Fruit fly (Drosophila melanogaster) whole organism, embryonic: ENCODE measurements around the gene CG12009.

Experiments
- Antp ChIP-seq: fragments of 200-800 bp; sonication (Bioruptor generic); optimal IDR thresholded peaks from 3 replicates; lab custom pipeline; 2016; ENCODE audit warnings: missing biosample characterization, missing genetic modification characterization
- C15 ChIP-seq: fragments of 200-800 bp; sonication (Bioruptor generic); IDR thresholded peaks from 3 replicates; pipeline ENCODE4 v1.3.6; 2022; ENCODE audit warnings: missing biosample characterization, missing genetic modification characterization
- CG10431 ChIP-seq: fragments of 200-800 bp; sonication (Bioruptor generic); optimal IDR thresholded peaks from 3 replicates; lab custom pipeline; 2018; ENCODE audit warnings: missing biosample characterization, mild to moderate bottlenecking, missing genetic modification characterization
- CG12942 ChIP-seq: fragments of 200-800 bp; sonication (Bioruptor generic); optimal IDR thresholded peaks from 3 replicates; lab custom pipeline; 2016; ENCODE audit warnings: missing biosample characterization, missing genetic modification characterization
- CG17385 ChIP-seq: fragments of 200-800 bp; sonication (Bioruptor generic); optimal IDR thresholded peaks from 3 replicates; lab custom pipeline; 2018; ENCODE audit warnings: missing biosample characterization, mild to moderate bottlenecking, missing genetic modification characterization
- CG17802 ChIP-seq: fragments of 200-800 bp; sonication (Bioruptor generic); optimal IDR thresholded peaks from 2 replicates; lab custom pipeline; 2018; ENCODE audit warnings: missing biosample characterization, mild to moderate bottlenecking, missing genetic modification characterization, moderate library complexity
- CG17912 ChIP-seq: fragments of 200-800 bp; sonication (Bioruptor generic); optimal IDR thresholded peaks from 2 replicates; lab custom pipeline; 2018; ENCODE audit warnings: missing biosample characterization, mild to moderate bottlenecking, missing genetic modification characterization
- CG1832 ChIP-seq: fragments of 200-800 bp; sonication (Bioruptor generic); optimal IDR thresholded peaks from 2 replicates; lab custom pipeline; 2017; ENCODE audit warnings: missing biosample characterization, mild to moderate bottlenecking, missing genetic modification characterization, inconsistent platforms
- CG18619 ChIP-seq: fragments of 200-800 bp; sonication (Bioruptor generic); optimal IDR thresholded peaks from 3 replicates; lab custom pipeline; 2017; ENCODE audit warnings: missing biosample characterization, mild to moderate bottlenecking, missing genetic modification characterization
- CG3065 ChIP-seq: fragments of 200-800 bp; sonication (Bioruptor generic); optimal IDR thresholded peaks from 2 replicates; lab custom pipeline; 2016; ENCODE audit warnings: missing biosample characterization, missing genetic modification characterization
- CG31441 ChIP-seq: fragments of 200-800 bp; sonication (Bioruptor generic); IDR thresholded peaks from 2 replicates; pipeline ENCODE4 v1.3.6; 2022; ENCODE audit warnings: missing biosample characterization, missing genetic modification characterization
- CG33213 ChIP-seq: fragments of 200-800 bp; sonication (Bioruptor generic); optimal IDR thresholded peaks from 3 replicates; lab custom pipeline; 2016; ENCODE audit warnings: missing biosample characterization, missing genetic modification characterization
- CG34224 ChIP-seq: fragments of 200-800 bp; sonication (Bioruptor generic); IDR thresholded peaks from 3 replicates; pipeline ENCODE4 v1.3.6; 2022; ENCODE audit warnings: missing biosample characterization, missing genetic modification characterization; ENCODE audit not compliant: partially characterized antibody
- CG5180 ChIP-seq: fragments of 200-800 bp; sonication (Bioruptor generic); optimal IDR thresholded peaks from 3 replicates; lab custom pipeline; 2017; ENCODE audit warnings: missing biosample characterization, missing genetic modification characterization, mild to moderate bottlenecking, moderate library complexity, missing genetic modification reagents
- CG6272 ChIP-seq: fragments of 200-800 bp; sonication (Bioruptor generic); IDR thresholded peaks from 2 replicates; pipeline ENCODE4 v1.3.6; 2022; ENCODE audit warnings: missing biosample characterization, missing genetic modification characterization
- CG6654 ChIP-seq: fragments of 200-800 bp; sonication (Bioruptor generic); optimal IDR thresholded peaks from 2 replicates; lab custom pipeline; 2017; ENCODE audit warnings: missing biosample characterization, mild to moderate bottlenecking, missing genetic modification characterization
- CG6813 ChIP-seq: fragments of 200-800 bp; sonication (Bioruptor generic); optimal IDR thresholded peaks from 2 replicates; lab custom pipeline; 2017; ENCODE audit warnings: missing biosample characterization, missing genetic modification characterization, mild to moderate bottlenecking, moderate library complexity, missing genetic modification reagents
- CG7786 ChIP-seq: fragments of 200-800 bp; sonication (Bioruptor generic); optimal IDR thresholded peaks from 2 replicates; lab custom pipeline; 2016; ENCODE audit warnings: missing biosample characterization, missing genetic modification characterization
- CG8478 ChIP-seq: fragments of >200 bp; optimal IDR thresholded peaks from 2 replicates; lab custom pipeline; 2018
- CG9609 ChIP-seq: fragments of 200-800 bp; sonication (Bioruptor generic); optimal IDR thresholded peaks from 3 replicates; lab custom pipeline; 2016; ENCODE audit warnings: missing biosample characterization, missing genetic modification characterization
- CG9797 ChIP-seq: fragments of 200-800 bp; sonication (Bioruptor generic); optimal IDR thresholded peaks from 3 replicates; lab custom pipeline; 2018; ENCODE audit warnings: missing biosample characterization, mild to moderate bottlenecking, missing genetic modification characterization
- Doc3 ChIP-seq: fragments of 200-800 bp; sonication (Bioruptor generic); IDR thresholded peaks from 3 replicates; pipeline ENCODE4 v1.3.6; 2022; ENCODE audit warnings: missing biosample characterization, missing genetic modification characterization; ENCODE audit not compliant: partially characterized antibody
- Dref ChIP-seq: fragments of 200-800 bp; sonication (Bioruptor generic); IDR thresholded peaks from 2 replicates; pipeline ENCODE4 v1.3.6; 2022; ENCODE audit warnings: missing biosample characterization, missing genetic modification characterization
- E2f1 ChIP-seq: fragments of 200-800 bp; sonication (Bioruptor generic); IDR thresholded peaks from 2 replicates; pipeline ENCODE4 v1.3.6; 2022; ENCODE audit warnings: missing biosample characterization, missing genetic modification characterization
- Ets97D ChIP-seq: fragments of 200-800 bp; sonication (Bioruptor generic); optimal IDR thresholded peaks from 3 replicates; lab custom pipeline; 2016; ENCODE audit warnings: missing biosample characterization, missing genetic modification characterization
- Fer1 ChIP-seq: fragments of 200-800 bp; sonication (Bioruptor generic); optimal IDR thresholded peaks from 2 replicates; lab custom pipeline; 2017; ENCODE audit warnings: missing biosample characterization, mild to moderate bottlenecking, missing genetic modification characterization
- Gug ChIP-seq: fragments of 200-800 bp; sonication (Bioruptor generic); IDR thresholded peaks from 4 replicates; pipeline ENCODE4 v1.3.6; 2022; ENCODE audit warnings: missing biosample characterization, missing genetic modification characterization
- H2.0 ChIP-seq: fragments of 200-800 bp; sonication (Bioruptor generic); IDR thresholded peaks from 2 replicates; pipeline ENCODE4 v1.3.6; 2022; ENCODE audit warnings: missing biosample characterization, missing genetic modification characterization
- Hr3 ChIP-seq: fragments of 200-800 bp; sonication (Bioruptor generic); optimal IDR thresholded peaks from 3 replicates; lab custom pipeline; 2016; ENCODE audit warnings: missing biosample characterization, missing genetic modification characterization
- Optix ChIP-seq: fragments of 200-800 bp; sonication (Bioruptor generic); IDR thresholded peaks from 3 replicates; pipeline ENCODE4 v1.3.6; 2022; ENCODE audit warnings: missing biosample characterization, missing genetic modification characterization
- Sox102F ChIP-seq: fragments of 200-800 bp; sonication (Bioruptor generic); optimal IDR thresholded peaks from 2 replicates; lab custom pipeline; 2018; ENCODE audit warnings: missing biosample characterization, mild to moderate bottlenecking, missing genetic modification characterization, moderate library complexity
- Sry-β ChIP-seq: fragments of 200-800 bp; sonication (Bioruptor generic); optimal IDR thresholded peaks from 2 replicates; lab custom pipeline; 2018; ENCODE audit warnings: missing biosample characterization, mild to moderate bottlenecking, missing genetic modification characterization, moderate library complexity
- Trl ChIP-seq, 3 experiments: fragments of >200 bp in 2 of 3; fragments of 200-800 bp in 1 of 3; sonication (Bioruptor generic) in 1 of 3; optimal IDR thresholded peaks; 2 replicates in 1 of 3; 3 replicates in 2 of 3; lab custom pipeline; 2016 to 2017; ENCODE audit warnings: missing biosample characterization in 1 of 3, missing genetic modification characterization in 1 of 3
- amos ChIP-seq: fragments of 200-800 bp; sonication (Bioruptor generic); IDR thresholded peaks from 2 replicates; pipeline ENCODE4 v1.3.6; 2022; ENCODE audit warnings: missing biosample characterization, missing genetic modification characterization; ENCODE audit not compliant: partially characterized antibody
- ase ChIP-seq: fragments of 200-800 bp; sonication (Bioruptor generic); IDR thresholded peaks from 3 replicates; pipeline ENCODE4 v1.3.6; 2022; ENCODE audit warnings: missing biosample characterization, missing genetic modification characterization
- grau ChIP-seq: fragments of 200-800 bp; optimal IDR thresholded peaks from 3 replicates; lab custom pipeline; 2019; ENCODE audit warnings: missing biosample characterization, mild to moderate bottlenecking, missing genetic modification characterization, moderate library complexity
- ham ChIP-seq: fragments of 200-800 bp; sonication (Bioruptor generic); IDR thresholded peaks from 2 replicates; pipeline ENCODE4 v1.3.6; 2022; ENCODE audit warnings: missing biosample characterization, missing genetic modification characterization
- hb ChIP-seq: fragments of 200-800 bp; sonication (Bioruptor generic); IDR thresholded peaks from 3 replicates; pipeline ENCODE4 v1.3.6; 2022; ENCODE audit warnings: missing biosample characterization, missing genetic modification characterization; ENCODE audit not compliant: partially characterized antibody
- jumu ChIP-seq: fragments of 200-800 bp; sonication (Bioruptor generic); optimal IDR thresholded peaks from 3 replicates; lab custom pipeline; 2016; ENCODE audit warnings: missing biosample characterization, missing genetic modification characterization
- lilli ChIP-seq: fragments of 200-800 bp; sonication (Bioruptor generic); optimal IDR thresholded peaks from 3 replicates; lab custom pipeline; 2016; ENCODE audit warnings: missing biosample characterization, missing genetic modification characterization
- luna ChIP-seq: fragments of 200-800 bp; sonication (Bioruptor generic); optimal IDR thresholded peaks from 2 replicates; lab custom pipeline; 2016; ENCODE audit warnings: missing biosample characterization, missing genetic modification characterization
- mam ChIP-seq: fragments of 200-800 bp; sonication (Bioruptor generic); optimal IDR thresholded peaks from 3 replicates; lab custom pipeline; 2016; ENCODE audit warnings: missing biosample characterization, missing genetic modification characterization
- pfk ChIP-seq: fragments of 200-800 bp; sonication (Bioruptor generic); optimal IDR thresholded peaks from 2 replicates; lab custom pipeline; 2018; ENCODE audit warnings: missing biosample characterization, mild to moderate bottlenecking, missing genetic modification characterization, moderate library complexity
- phol ChIP-seq: fragments of 200-800 bp; sonication (Bioruptor generic); optimal IDR thresholded peaks from 3 replicates; lab custom pipeline; 2018; ENCODE audit warnings: missing biosample characterization, mild to moderate bottlenecking, missing genetic modification characterization, moderate library complexity
- pum ChIP-seq: fragments of 200-800 bp; sonication (Bioruptor generic); optimal IDR thresholded peaks from 2 replicates; lab custom pipeline; 2016; ENCODE audit warnings: missing biosample characterization, missing genetic modification characterization
- rib ChIP-seq: fragments of 200-800 bp; sonication (Bioruptor generic); IDR thresholded peaks from 2 replicates; pipeline ENCODE4 v1.3.6; 2022; ENCODE audit warnings: missing biosample characterization, missing genetic modification characterization
- slbo ChIP-seq: fragments of 200-800 bp; sonication (Bioruptor generic); IDR thresholded peaks from 2 replicates; pipeline ENCODE4 v1.3.6; 2022; ENCODE audit warnings: missing biosample characterization, missing genetic modification characterization
- sna ChIP-seq: fragments of 200-800 bp; sonication (Bioruptor generic); IDR thresholded peaks from 2 replicates; pipeline ENCODE4 v1.3.6; 2022; ENCODE audit warnings: missing biosample characterization, missing genetic modification characterization; ENCODE audit not compliant: partially characterized antibody
- vfl ChIP-seq: fragments of 200-800 bp; sonication (Bioruptor generic); optimal IDR thresholded peaks from 2 replicates; lab custom pipeline; 2016; ENCODE audit warnings: missing biosample characterization, missing genetic modification characterization
- vvl ChIP-seq: fragments of 200-800 bp; sonication (Bioruptor generic); IDR thresholded peaks from 2 replicates; pipeline ENCODE4 v1.3.6; 2022; ENCODE audit warnings: missing biosample characterization, missing genetic modification characterization

The CG12009 gene

dm6 chr3L:3301171-3301738 lies 10.0 kb downstream of the CG12009 start (continued):
- no peak for TF ChIP-seq CG1832 (GFP tag; lab: Kevin White, UChicago)
- TF ChIP-seq CG17802, result peak; percentile 57
- peak; percentile 91 for TF ChIP-seq CG17385
- TF ChIP-seq CG33213 (GFP tag; lab: Kevin White, UChicago), result peak; percentile 79
- peak; percentile 90 for TF ChIP-seq E2f1 (GFP tag; lab: Robert Waterston, UW)
- no peak for TF ChIP-seq sna (GFP tag; lab: Robert Waterston, UW)
- TF ChIP-seq CG3065, result peak; percentile 69
- peak; percentile 70 for TF ChIP-seq luna (GFP tag; lab: Kevin White, UChicago)
- TF ChIP-seq Dref (GFP tag; lab: Robert Waterston, UW), result no peak
- peak; percentile 92 for TF ChIP-seq mam
- no peak for TF ChIP-seq ham (GFP tag; lab: Robert Waterston, UW)
- peak; percentile 86 for TF ChIP-seq CG7786 (GFP tag; lab: Kevin White, UChicago)
- TF ChIP-seq vvl (GFP tag; lab: Robert Waterston, UW), result peak; percentile 96
- peak; percentile 91 for TF ChIP-seq phol (tag; lab: Kevin White, UChicago)
- peak; percentile 95 for TF ChIP-seq CG31441 (GFP tag; lab: Robert Waterston, UW)
- TF ChIP-seq CG10431 (GFP tag; lab: Kevin White, UChicago), result peak; percentile 70
- TF ChIP-seq vfl (GFP tag; lab: Kevin White, UChicago), result peak; percentile 73
- TF ChIP-seq Sox102F, result peak; percentile 94
- TF ChIP-seq ase (GFP tag; lab: Robert Waterston, UW), result peak; percentile 89
- no peak for TF ChIP-seq amos
- TF ChIP-seq slbo, result peak; percentile 90
- TF ChIP-seq CG18619 (GFP tag; lab: Kevin White, UChicago), result peak; percentile 83
- no peak for TF ChIP-seq hb (GFP tag; lab: Robert Waterston, UW)
- TF ChIP-seq Trl (optimal IDR thresholded peaks at IDR 0.05; lab: Kevin White, UChicago), result peak; percentile 10 to 46
- TF ChIP-seq Trl (GFP tag; optimal IDR thresholded peaks at IDR 0.05; lab: Kevin White, UChicago), result peak; percentile 83
- TF ChIP-seq Optix (GFP tag; lab: Robert Waterston, UW), result peak; percentile 81
- TF ChIP-seq Gug, result peak; percentile 78
- TF ChIP-seq lilli (GFP tag; lab: Kevin White, UChicago), result peak; percentile 91
- peak; percentile 80; the same call in 2 of the 3 replicates for TF ChIP-seq C15 (GFP tag; lab: Robert Waterston, UW)
- peak; percentile 84 for TF ChIP-seq CG12942 (GFP tag; lab: Kevin White, UChicago)
- no peak for TF ChIP-seq CG34224
- peak; percentile 81 for TF ChIP-seq rib (GFP tag; lab: Robert Waterston, UW)
- peak; percentile 86 for TF ChIP-seq CG5180
- TF ChIP-seq CG6813 (GFP tag; lab: Kevin White, UChicago), result peak; percentile 89
- peak; percentile 88 for TF ChIP-seq Hr3 (GFP tag; lab: Kevin White, UChicago)
- TF ChIP-seq Fer1, result peak; percentile 96
- TF ChIP-seq CG8478, result no peak
- TF ChIP-seq Antp, result peak; percentile 82
- TF ChIP-seq Ets97D (GFP tag; lab: Kevin White, UChicago), result peak; percentile 69
- no peak for TF ChIP-seq Doc3
- peak; percentile 84 for TF ChIP-seq pum (GFP tag; lab: Kevin White, UChicago)
- TF ChIP-seq CG6654 (GFP tag; lab: Kevin White, UChicago), result peak; percentile 67
- TF ChIP-seq jumu (GFP tag; lab: Kevin White, UChicago), result peak; percentile 81
- no peak for TF ChIP-seq CG9797
- peak; percentile 28 for TF ChIP-seq Sry-β (GFP tag; lab: Kevin White, UChicago)
- TF ChIP-seq H2.0 (GFP tag; lab: Robert Waterston, UW), result peak; percentile 89
- peak; percentile 93 for TF ChIP-seq grau
- TF ChIP-seq CG6272 (GFP tag; lab: Robert Waterston, UW), result peak; percentile 88
- peak; percentile 36 for TF ChIP-seq CG17912 (GFP tag; lab: Kevin White, UChicago)
- TF ChIP-seq pfk (GFP tag; lab: Kevin White, UChicago), result no peak
- TF ChIP-seq CG9609 (GFP tag; lab: Kevin White, UChicago), result peak; percentile 88
